Worm (Caenorhabditis elegans) whole organism, L3 larva: Measurements from ENCODE around the gene Y6G8.16.
"Not testable (repeated sequence)": the region's sequence is repeated elsewhere in the genome, so short reads cannot be mapped to it uniquely, and the experiment has no call there.

ENCODE experiments used
- R02D3.7 ChIP-seq: fragments of 150-350 bp; optimal IDR thresholded peaks from 2 replicates; lab custom pipeline; 2014; ENCODE audit warnings: missing biosample characterization, missing genetic modification characterization
- ZK546.5 ChIP-seq: sonication (generic microtip); optimal IDR thresholded peaks from 2 replicates; lab custom pipeline; 2017; ENCODE audit warnings: missing biosample characterization, missing genetic modification characterization
- ama-1 ChIP-seq: fragments of 150-350 bp; optimal IDR thresholded peaks from 2 replicates; lab custom pipeline; 2018
- ceh-16 ChIP-seq: sonication (generic microtip); optimal IDR thresholded peaks from 2 replicates; lab custom pipeline; 2017; ENCODE audit warnings: missing biosample characterization, missing genetic modification characterization
- ceh-28 ChIP-seq: fragments of 150-350 bp; optimal IDR thresholded peaks from 2 replicates; lab custom pipeline; 2014; ENCODE audit warnings: missing biosample characterization, missing genetic modification reagents, missing genetic modification characterization
- ceh-9 ChIP-seq: sonication (generic microtip); optimal IDR thresholded peaks from 2 replicates; lab custom pipeline; 2018; ENCODE audit warnings: missing biosample characterization, missing genetic modification characterization
- daf-12 ChIP-seq: fragments of 150-350 bp; optimal IDR thresholded peaks from 2 replicates; lab custom pipeline; 2014; ENCODE audit warnings: missing biosample characterization, missing genetic modification reagents, missing genetic modification characterization
- egl-27 ChIP-seq: sonication (generic microtip); optimal IDR thresholded peaks from 4 replicates; lab custom pipeline; 2017; ENCODE audit warnings: missing biosample characterization, missing genetic modification reagents, missing genetic modification characterization
- egl-5 ChIP-seq: fragments of 150-350 bp; optimal IDR thresholded peaks from 2 replicates; lab custom pipeline; 2017; ENCODE audit warnings: missing biosample characterization, missing genetic modification reagents, missing genetic modification characterization, inconsistent platforms
- elt-1 ChIP-seq: fragments of 150-350 bp; optimal IDR thresholded peaks from 2 replicates; lab custom pipeline; 2014; ENCODE audit warnings: missing biosample characterization, missing genetic modification characterization
- elt-2 ChIP-seq: sonication (generic microtip); optimal IDR thresholded peaks from 2 replicates; lab custom pipeline; 2016; ENCODE audit warnings: missing genetic modification reagents, mild to moderate bottlenecking, missing genetic modification characterization, missing compliant biosample characterization
- elt-3 ChIP-seq, 3 experiments: fragments of 150-350 bp in 1 of 3; sonication (generic microtip) in 2 of 3; optimal IDR thresholded peaks; 2 replicates in 2 of 3; 4 replicates in 1 of 3; lab custom pipeline; 2014 to 2017; ENCODE audit warnings: missing biosample characterization in 3 of 3, missing genetic modification characterization in 3 of 3
- eor-1 ChIP-seq, 2 experiments: fragments of 150-350 bp; optimal IDR thresholded peaks; 2 replicates each; lab custom pipeline; 2014 to 2018; ENCODE audit warnings: missing biosample characterization in 2 of 2, missing genetic modification characterization in 2 of 2
- fkh-2 ChIP-seq: fragments of 150-350 bp; optimal IDR thresholded peaks from 2 replicates; lab custom pipeline; 2014; ENCODE audit warnings: missing biosample characterization, missing genetic modification reagents, missing genetic modification characterization
- hmg-11 ChIP-seq: sonication (generic microtip); optimal IDR thresholded peaks from 2 replicates; lab custom pipeline; 2016; ENCODE audit warnings: missing genetic modification characterization, missing compliant biosample characterization
- jun-1 ChIP-seq: fragments of 150-350 bp; optimal IDR thresholded peaks from 2 replicates; lab custom pipeline; 2014; ENCODE audit warnings: missing biosample characterization, missing genetic modification reagents, missing genetic modification characterization
- lin-15B ChIP-seq: fragments of 150-350 bp; optimal IDR thresholded peaks from 2 replicates; lab custom pipeline; 2014; ENCODE audit warnings: missing biosample characterization, missing genetic modification characterization
- lin-39 ChIP-seq: fragments of 150-350 bp; optimal IDR thresholded peaks from 2 replicates; lab custom pipeline; 2018; ENCODE audit warnings: missing biosample characterization, missing genetic modification reagents, missing genetic modification characterization
- mdl-1 ChIP-seq: fragments of 150-350 bp; optimal IDR thresholded peaks from 2 replicates; lab custom pipeline; 2014; ENCODE audit warnings: missing biosample characterization, missing genetic modification characterization
- mml-1 ChIP-seq: fragments of 150-350 bp; sonication (generic microtip); optimal IDR thresholded peaks from 3 replicates; lab custom pipeline; 2014; ENCODE audit warnings: missing biosample characterization, missing genetic modification characterization
- nhr-11 ChIP-seq: fragments of 150-350 bp; optimal IDR thresholded peaks from 2 replicates; lab custom pipeline; 2014; ENCODE audit warnings: missing biosample characterization, missing genetic modification characterization
- nhr-12 ChIP-seq: fragments of 150-350 bp; optimal IDR thresholded peaks from 2 replicates; lab custom pipeline; 2014; ENCODE audit warnings: missing biosample characterization, missing genetic modification characterization
- nhr-23 ChIP-seq: fragments of 150-350 bp; optimal IDR thresholded peaks from 2 replicates; lab custom pipeline; 2014; ENCODE audit warnings: missing biosample characterization, missing genetic modification reagents, missing genetic modification characterization
- nhr-25 ChIP-seq: sonication (generic microtip); optimal IDR thresholded peaks from 2 replicates; lab custom pipeline; 2017; ENCODE audit warnings: missing biosample characterization, missing genetic modification characterization
- nhr-28 ChIP-seq: fragments of 150-350 bp; optimal IDR thresholded peaks from 2 replicates; lab custom pipeline; 2014; ENCODE audit warnings: missing biosample characterization, missing genetic modification characterization
- nhr-43 ChIP-seq: sonication (generic microtip); optimal IDR thresholded peaks from 2 replicates; lab custom pipeline; 2016; ENCODE audit warnings: mild to moderate bottlenecking, missing genetic modification characterization, missing compliant biosample characterization; ENCODE audit not compliant: poor library complexity, severe bottlenecking
- nhr-67 ChIP-seq: fragments of 150-350 bp; optimal IDR thresholded peaks from 2 replicates; lab custom pipeline; 2014; ENCODE audit warnings: missing biosample characterization, missing genetic modification characterization
- nhr-77 ChIP-seq: fragments of 150-350 bp; optimal IDR thresholded peaks from 2 replicates; lab custom pipeline; 2014; ENCODE audit warnings: missing biosample characterization, missing genetic modification characterization
- pha-4 ChIP-seq: fragments of 150-350 bp; optimal IDR thresholded peaks from 2 replicates; lab custom pipeline; 2014; ENCODE audit warnings: missing biosample characterization, missing genetic modification reagents, missing genetic modification characterization
- pqm-1 ChIP-seq: fragments of 150-350 bp; optimal IDR thresholded peaks from 2 replicates; lab custom pipeline; 2017; ENCODE audit warnings: missing biosample characterization, missing genetic modification characterization, inconsistent platforms
- snpc-4 ChIP-seq: fragments of 150-350 bp; optimal IDR thresholded peaks from 2 replicates; lab custom pipeline; 2014; ENCODE audit warnings: missing biosample characterization, missing genetic modification characterization
- unc-39 ChIP-seq: sonication (generic microtip); optimal IDR thresholded peaks from 4 replicates; lab custom pipeline; 2017; ENCODE audit warnings: missing biosample characterization, missing genetic modification characterization
- unc-62 ChIP-seq: fragments of 150-350 bp; sonication (generic microtip); optimal IDR thresholded peaks from 4 replicates; lab custom pipeline; 2014; ENCODE audit warnings: missing biosample characterization, missing genetic modification reagents, missing genetic modification characterization
- zag-1 ChIP-seq: fragments of 150-350 bp; optimal IDR thresholded peaks from 2 replicates; lab custom pipeline; 2014; ENCODE audit warnings: missing biosample characterization, missing genetic modification characterization
- ztf-11 ChIP-seq: fragments of 150-350 bp; optimal IDR thresholded peaks from 2 replicates; lab custom pipeline; 2014; ENCODE audit warnings: missing biosample characterization, missing genetic modification characterization
- ztf-4 ChIP-seq: fragments of 150-350 bp; optimal IDR thresholded peaks from 2 replicates; lab custom pipeline; 2014; ENCODE audit warnings: missing biosample characterization, missing genetic modification characterization

The Y6G8.16 gene

DNA sequence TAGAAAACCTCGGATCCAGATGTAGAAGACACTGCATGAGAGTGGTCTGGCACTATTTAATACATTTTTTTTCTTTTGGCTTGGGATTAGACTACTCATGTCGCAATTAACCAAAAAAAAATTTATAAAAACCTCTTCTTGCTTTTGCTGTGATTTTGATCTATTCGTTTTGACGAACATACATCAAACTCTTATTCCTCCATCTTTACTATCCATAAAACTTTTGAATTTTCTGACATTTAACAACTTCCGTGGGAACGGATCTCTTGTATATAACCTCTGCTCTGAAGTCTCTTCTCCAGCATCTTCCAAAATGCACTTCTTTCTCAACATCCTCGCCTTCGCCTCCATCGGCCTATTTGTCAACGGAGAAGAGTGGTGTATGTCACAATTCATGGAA lies at the start of gene Y6G8.16:
Y6G8.16 (plus strand) TSS at position 301 of the 400 bp plus-strand sequence.
- TF ChIP-seq ZK546.5, pha-4, R02D3.7 (tag; lab: Kevin White, UChicago): not testable (repeated sequence)
- TF ChIP-seq, all 47 proteins: peak for 0; not testable (repeated sequence) for 47

DNA sequence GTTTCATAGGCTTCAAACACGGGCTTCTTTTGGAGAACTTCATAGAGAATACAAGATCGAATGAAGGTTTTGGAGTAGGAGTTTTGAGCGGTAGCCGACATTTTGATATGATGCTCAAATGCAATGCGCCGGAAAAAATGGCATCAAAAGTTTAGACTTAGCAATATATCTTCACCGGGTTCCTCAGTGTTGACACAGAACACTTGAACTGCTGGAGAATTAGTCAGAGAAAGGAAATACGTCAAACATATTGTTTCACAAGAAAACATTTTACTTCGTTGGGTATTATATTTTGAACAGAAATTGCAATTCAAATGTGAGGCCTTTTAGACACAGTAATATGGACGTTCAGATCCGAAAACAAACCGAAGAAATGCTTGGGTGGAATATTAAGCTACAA lies 47.8 kb upstream of the Y6G8.16 start, which contains the start of gene fbxa-174:
fbxa-174 (minus strand) TSS at position 101 of the 400 bp plus-strand sequence.
- TF ChIP-seq ceh-9 (tag; lab: Kevin White, UChicago) (no peak), mml-1 (tag; lab: Kevin White, UChicago) (no peak), pha-4 (tag; lab: Kevin White, UChicago) (no peak), eor-1 (tag; optimal IDR thresholded peaks at IDR 0.05; lab: Kevin White, UChicago) (no peak), fkh-2 (no peak), unc-62 (GFP tag; lab: Kevin White, UChicago) (no peak), ceh-16 (tag; lab: Kevin White, UChicago) (no peak), nhr-28 (tag; lab: Kevin White, UChicago) (no peak), hmg-11 (tag; lab: Kevin White, UChicago) (no peak), elt-3 (tag; optimal IDR thresholded peaks at IDR 0.05; lab: Kevin White, UChicago) (no peak), nhr-25 (tag; lab: Kevin White, UChicago) (no peak), ztf-4 (tag; lab: Kevin White, UChicago) (no peak), mdl-1 (tag; lab: Kevin White, UChicago) (no peak), nhr-77 (tag; lab: Kevin White, UChicago) (no peak), snpc-4 (tag; lab: Kevin White, UChicago) (no peak), pqm-1 (tag; lab: Kevin White, UChicago) (no peak), ZK546.5 (tag; lab: Kevin White, UChicago) (no peak)
- TF ChIP-seq, all 47 proteins: peak for 0

DNA sequence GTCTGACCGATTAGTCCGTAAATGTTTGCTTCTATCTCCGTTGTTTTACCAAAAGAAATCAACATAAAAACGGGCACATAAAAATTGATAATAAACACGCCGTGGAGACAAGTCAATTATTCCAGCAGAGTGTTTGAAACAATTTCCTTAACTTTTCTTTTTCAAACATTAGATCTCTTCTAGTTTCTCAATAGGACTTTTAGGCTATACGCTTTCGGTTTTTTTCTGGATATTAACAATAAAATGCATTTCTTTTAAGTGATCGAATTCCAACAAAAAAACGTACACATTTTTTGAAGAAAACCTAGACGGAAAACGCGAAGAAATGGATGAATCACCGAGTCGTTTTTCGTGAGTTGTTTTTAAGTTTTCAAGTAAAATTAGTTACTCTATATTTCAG lies 47.2 kb upstream of the Y6G8.16 start, which contains the start of gene fbxa-172:
fbxa-172 (plus strand) TSS at position 301 of the 400 bp plus-strand sequence.
- no peak for TF ChIP-seq nhr-12 (tag; lab: Kevin White, UChicago)
- TF ChIP-seq egl-27 (tag; lab: Kevin White, UChicago): no peak
- TF ChIP-seq nhr-43: no peak
- no peak for TF ChIP-seq ztf-11 (tag; lab: Kevin White, UChicago)
- TF ChIP-seq ceh-16 (tag; lab: Kevin White, UChicago): no peak
- TF ChIP-seq egl-5 (tag; lab: Kevin White, UChicago): no peak
- no peak for TF ChIP-seq nhr-67 (tag; lab: Kevin White, UChicago)
- TF ChIP-seq ama-1 (lab: Kevin White, UChicago): no peak
- no peak for TF ChIP-seq nhr-23
- TF ChIP-seq zag-1 (tag; lab: Kevin White, UChicago): no peak
- no peak for TF ChIP-seq ZK546.5 (tag; lab: Kevin White, UChicago)
- TF ChIP-seq daf-12 (tag; lab: Kevin White, UChicago): no peak

DNA sequence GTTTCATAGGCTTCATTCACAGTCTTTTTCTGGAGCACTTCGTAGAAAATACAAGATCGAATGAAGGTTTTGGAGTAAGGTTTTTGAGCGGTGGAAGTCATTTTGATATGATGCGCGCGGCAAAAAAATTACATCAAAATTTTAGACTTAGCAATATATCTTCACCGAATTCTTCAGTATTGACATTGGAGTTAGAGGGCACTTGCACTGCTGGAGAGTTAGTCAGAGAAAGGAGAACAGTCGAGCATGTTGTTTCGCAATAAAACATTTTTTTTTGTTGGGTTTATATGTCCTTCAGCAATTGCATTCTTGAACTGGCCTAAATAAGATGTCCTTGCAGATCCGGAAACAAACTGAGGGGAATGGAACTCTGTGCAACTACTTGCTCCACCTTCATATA lies 40.2 kb upstream of the Y6G8.16 start, which contains the start of gene fbxa-171:
fbxa-171 (minus strand) TSS at position 101 of the 400 bp plus-strand sequence.
- TF ChIP-seq nhr-43 (no peak), R02D3.7 (tag; lab: Kevin White, UChicago) (no peak), ztf-4 (tag; lab: Kevin White, UChicago) (no peak), ZK546.5 (tag; lab: Kevin White, UChicago) (no peak), hmg-11 (tag; lab: Kevin White, UChicago) (no peak), mml-1 (tag; lab: Kevin White, UChicago) (no peak), nhr-11 (no peak), pha-4 (tag; lab: Kevin White, UChicago) (no peak), nhr-77 (tag; lab: Kevin White, UChicago) (no peak), lin-15B (no peak), lin-39 (tag; lab: Kevin White, UChicago) (no peak), nhr-23 (no peak), jun-1 (tag; lab: Kevin White, UChicago) (no peak), egl-5 (tag; lab: Kevin White, UChicago) (no peak)

DNA sequence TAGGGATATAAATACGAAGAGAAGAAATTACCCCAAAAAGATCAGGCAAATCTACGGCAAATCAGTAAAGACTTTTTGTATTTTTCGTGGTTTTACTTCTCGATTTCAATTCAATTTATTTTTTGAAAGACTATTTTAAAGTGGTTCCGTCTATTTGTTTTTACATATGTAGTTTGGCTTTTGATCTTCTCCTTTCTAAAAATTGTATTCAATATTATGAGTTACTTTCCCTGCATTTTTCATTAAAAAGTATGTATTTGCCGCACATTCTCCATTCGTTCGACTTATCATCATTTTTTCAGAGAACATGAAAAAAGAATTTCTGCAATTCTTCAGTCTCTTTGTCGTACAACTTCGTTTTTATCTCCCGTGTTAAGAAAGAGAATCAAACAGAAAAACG lies 39.3 kb upstream of the Y6G8.16 start, which contains the start of gene C38D9.2:
C38D9.2 (plus strand) TSS at position 301 of the 400 bp plus-strand sequence.
- no peak for TF ChIP-seq elt-1 (tag; lab: Kevin White, UChicago)
- TF ChIP-seq ceh-28 (tag; lab: Kevin White, UChicago): no peak
- no peak for TF ChIP-seq hmg-11 (tag; lab: Kevin White, UChicago)
- TF ChIP-seq elt-2 (tag; lab: Kevin White, UChicago): no peak
- TF ChIP-seq unc-39 (tag; lab: Kevin White, UChicago): no peak
- no peak for TF ChIP-seq eor-1 (tag; optimal IDR thresholded peaks at IDR 0.05; lab: Kevin White, UChicago)
- no peak for TF ChIP-seq lin-15B
- no peak for TF ChIP-seq lin-39 (tag; lab: Kevin White, UChicago)
- TF ChIP-seq ama-1 (lab: Kevin White, UChicago): no peak
- no peak for TF ChIP-seq nhr-12 (tag; lab: Kevin White, UChicago)
- no peak for TF ChIP-seq nhr-67 (tag; lab: Kevin White, UChicago)
- no peak for TF ChIP-seq nhr-11
